Worm (Caenorhabditis elegans) whole organism, early embryonic: ENCODE data around the gene prmt-1.
"Not testable (repeated sequence)": the region's sequence is repeated elsewhere in the genome, so short reads cannot be mapped to it uniquely, and the experiment has no call there.

Source experiments
- B0310.2 ChIP-seq: sonication (generic microtip); optimal IDR thresholded peaks from 2 replicates; lab custom pipeline; 2016; ENCODE audit warnings: mild to moderate bottlenecking, missing genetic modification characterization, missing compliant biosample characterization
- F13C5.2 ChIP-seq: sonication (generic microtip); optimal IDR thresholded peaks from 2 replicates; lab custom pipeline; 2017; ENCODE audit warnings: mild to moderate bottlenecking, missing genetic modification characterization, inconsistent platforms, missing compliant biosample characterization
- aly-1 ChIP-seq: sonication (generic microtip); optimal IDR thresholded peaks from 2 replicates; lab custom pipeline; 2016; ENCODE audit warnings: missing genetic modification characterization, missing compliant biosample characterization
- ama-1 ChIP-seq: fragments of 150-350 bp; optimal IDR thresholded peaks from 2 replicates; lab custom pipeline; 2014
- ceh-13 ChIP-seq: fragments of 200-800 bp; sonication (Bioruptor generic); optimal IDR thresholded peaks from 2 replicates; lab custom pipeline; 2018; ENCODE audit warnings: mild to moderate bottlenecking, missing genetic modification characterization, missing compliant biosample characterization
- ceh-36 ChIP-seq: sonication (generic microtip); optimal IDR thresholded peaks from 2 replicates; lab custom pipeline; 2016; ENCODE audit warnings: missing genetic modification characterization, inconsistent platforms, missing compliant biosample characterization
- ets-7 ChIP-seq: sonication (generic microtip); optimal IDR thresholded peaks from 2 replicates; lab custom pipeline; 2016; ENCODE audit warnings: missing genotype, missing genetic modification characterization, missing compliant biosample characterization
- flt-1 ChIP-seq: fragments of 200-800 bp; sonication (Bioruptor generic); IDR thresholded peaks from 2 replicates; pipeline ENCODE4 v1.3.6; 2022; ENCODE audit warnings: missing genetic modification characterization, missing compliant biosample characterization
- hmbx-1 ChIP-seq: sonication (generic microtip); optimal IDR thresholded peaks from 2 replicates; lab custom pipeline; 2016; ENCODE audit warnings: mild to moderate bottlenecking, missing genetic modification characterization, missing compliant biosample characterization
- hmg-4 ChIP-seq: fragments of 200-800 bp; sonication (Bioruptor generic); optimal IDR thresholded peaks from 2 replicates; lab custom pipeline; 2018; ENCODE audit warnings: mild to moderate bottlenecking, missing genetic modification characterization, missing compliant biosample characterization
- hnd-1 ChIP-seq: sonication (generic microtip); optimal IDR thresholded peaks from 2 replicates; lab custom pipeline; 2016; ENCODE audit warnings: missing genetic modification characterization, missing compliant biosample characterization
- pes-1 ChIP-seq: fragments of 200-800 bp; sonication (Bioruptor generic); IDR thresholded peaks from 2 replicates; pipeline ENCODE4 v1.3.6; 2022; ENCODE audit warnings: missing genetic modification reagents, missing genetic modification characterization, missing compliant biosample characterization
- scrt-1 ChIP-seq: fragments of 200-800 bp; sonication (Bioruptor generic); IDR thresholded peaks from 2 replicates; pipeline ENCODE4 v1.3.6; 2022; ENCODE audit warnings: missing genetic modification characterization, missing compliant biosample characterization
- sea-1 ChIP-seq: fragments of 200-800 bp; sonication (Bioruptor generic); conservative IDR thresholded peaks from 2 replicates; pipeline ENCODE4 v1.3.6; 2022; ENCODE audit warnings: missing genetic modification characterization, missing compliant biosample characterization
- tbx-11 ChIP-seq: fragments of 200-800 bp; sonication (Bioruptor generic); IDR thresholded peaks from 2 replicates; pipeline ENCODE4 v1.3.6; 2022; ENCODE audit warnings: missing genetic modification characterization, missing compliant biosample characterization
- tbx-37 ChIP-seq: fragments of 200-800 bp; sonication (Bioruptor generic); conservative IDR thresholded peaks from 2 replicates; pipeline ENCODE4 v1.3.6; 2022; ENCODE audit warnings: missing genetic modification reagents, missing genetic modification characterization, missing compliant biosample characterization
- tra-4 ChIP-seq: sonication (generic microtip); optimal IDR thresholded peaks from 2 replicates; lab custom pipeline; 2017; ENCODE audit warnings: missing genetic modification characterization, missing compliant biosample characterization

Gene prmt-1

ce11 chrV:20269661-20270137 lies at the start of gene prmt-1, which contains the start of gene cdkr-3:
prmt-1 (minus strand) TSS chrV:20269711.
cdkr-3 (plus strand) TSS chrV:20270107.
- TF ChIP-seq sea-1 (no peak), tra-4 (tag; lab: Kevin White, UChicago) (no peak), ama-1 (lab: Kevin White, UChicago) (no peak), ceh-13 (GFP tag; lab: Kevin White, UChicago) (no peak), tbx-11 (GFP tag; lab: Robert Waterston, UW) (no peak), F13C5.2 (no peak), B0310.2 (tag; lab: Kevin White, UChicago) (no peak), hmbx-1 (tag; lab: Kevin White, UChicago) (no peak)

ce11 chrV:20317442-20317841 lies 47.9 kb upstream of the prmt-1 start, which contains the start of gene Y113G7C.1:
Y113G7C.1 (plus strand) TSS chrV:20317742.
- no peak for TF ChIP-seq tra-4 (tag; lab: Kevin White, UChicago)
- TF ChIP-seq hmg-4 = no peak
- TF ChIP-seq F13C5.2 = no peak
- TF ChIP-seq sea-1 = no peak
- no peak for TF ChIP-seq scrt-1
- TF ChIP-seq ceh-36 (tag; lab: Kevin White, UChicago) = no peak

DNA sequence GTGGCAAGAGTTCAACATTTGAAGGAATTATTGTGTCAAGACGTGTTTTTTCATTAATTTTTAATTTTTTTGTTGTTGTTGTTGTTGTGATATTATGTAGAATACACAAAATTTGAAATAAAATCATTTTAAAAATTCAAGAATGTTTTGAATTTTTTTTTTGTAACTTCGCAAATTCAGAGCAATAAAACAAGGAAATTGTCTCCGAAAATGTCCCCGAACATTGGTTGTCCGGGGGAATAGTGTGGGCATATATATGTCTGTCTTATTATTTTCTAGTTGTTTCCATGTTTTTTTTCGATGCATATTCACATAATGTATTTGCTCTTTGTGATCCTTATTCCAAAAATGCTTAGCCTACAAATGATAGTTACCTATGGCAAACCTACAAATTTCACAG lies 42.0 kb upstream of the prmt-1 start, which contains the start of gene clec-262:
clec-262 (plus strand) TSS at position 301 of the 400 bp plus-strand sequence.
- TF ChIP-seq ets-7 (tag; lab: Kevin White, UChicago) (no peak), pes-1 (GFP tag; lab: Robert Waterston, UW) (no peak), ceh-13 (GFP tag; lab: Kevin White, UChicago) (no peak), hmbx-1 (tag; lab: Kevin White, UChicago) (no peak), sea-1 (no peak), B0310.2 (tag; lab: Kevin White, UChicago) (no peak), scrt-1 (no peak), hmg-4 (no peak), flt-1 (no peak), tra-4 (tag; lab: Kevin White, UChicago) (no peak), tbx-11 (GFP tag; lab: Robert Waterston, UW) (no peak), ceh-36 (tag; lab: Kevin White, UChicago) (no peak), ama-1 (lab: Kevin White, UChicago) (no peak), F13C5.2 (no peak), hnd-1 (tag; lab: Kevin White, UChicago) (no peak), aly-1 (no peak), tbx-37 (GFP tag; lab: Robert Waterston, UW) (no peak)

DNA sequence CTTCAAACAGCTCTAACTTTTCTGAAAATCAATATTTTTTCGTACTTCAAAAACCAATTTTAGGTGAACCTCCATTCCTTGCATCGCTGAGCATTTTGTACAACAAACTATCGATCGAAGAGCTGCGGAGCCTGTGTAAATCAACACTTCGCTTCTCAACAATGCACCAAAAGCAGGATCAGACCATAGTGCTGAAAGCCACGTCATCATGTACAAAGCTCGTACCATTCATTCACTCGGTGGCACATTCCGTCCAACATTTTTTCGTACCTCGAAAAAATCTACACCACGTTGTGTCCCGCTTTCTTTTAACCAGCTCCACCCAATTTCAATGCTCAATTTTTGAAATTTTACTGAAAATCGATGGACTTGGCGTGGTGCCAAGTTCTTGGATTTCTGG lies 41.1 kb upstream of the prmt-1 start, which contains the start of gene ZC15.10:
ZC15.10 (plus strand) TSS at position 162 of the 400 bp plus-strand sequence.
- TF ChIP-seq ama-1 (lab: Kevin White, UChicago) (no peak), ceh-13 (GFP tag; lab: Kevin White, UChicago) (no peak), hmbx-1 (tag; lab: Kevin White, UChicago) (no peak), tbx-11 (GFP tag; lab: Robert Waterston, UW) (no peak), pes-1 (GFP tag; lab: Robert Waterston, UW) (no peak), sea-1 (no peak), tbx-37 (GFP tag; lab: Robert Waterston, UW) (no peak), tra-4 (tag; lab: Kevin White, UChicago) (no peak), ceh-36 (tag; lab: Kevin White, UChicago) (no peak), B0310.2 (tag; lab: Kevin White, UChicago) (no peak), aly-1 (no peak), scrt-1 (no peak), F13C5.2 (no peak), hmg-4 (no peak), hnd-1 (tag; lab: Kevin White, UChicago) (no peak), flt-1 (no peak), ets-7 (tag; lab: Kevin White, UChicago) (no peak)

DNA sequence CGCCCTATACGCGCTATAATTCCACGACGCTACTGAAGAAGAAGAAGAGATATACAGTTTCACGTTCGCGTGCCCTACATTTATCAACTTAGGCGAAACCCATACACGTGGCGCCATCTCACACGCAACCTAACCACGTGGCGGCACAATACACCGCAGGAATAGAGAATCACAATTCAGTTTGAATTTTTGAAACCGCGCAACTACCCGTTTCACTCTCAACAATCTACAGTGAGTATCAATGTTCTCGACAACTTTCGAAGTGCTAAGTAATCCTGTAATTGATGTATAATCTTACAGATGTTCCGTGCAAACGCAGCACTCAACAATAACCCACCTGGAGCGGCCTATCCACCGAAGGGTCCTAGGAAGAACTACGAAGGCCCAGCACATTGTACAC lies 36.3 kb upstream of the prmt-1 start, which contains the start of gene ZC15.1:
ZC15.1 (plus strand) TSS at position 301 of the 400 bp plus-strand sequence.
- no peak for TF ChIP-seq B0310.2 (tag; lab: Kevin White, UChicago)
- TF ChIP-seq ets-7 (tag; lab: Kevin White, UChicago) = no peak
- no peak for TF ChIP-seq flt-1
- no peak for TF ChIP-seq hmg-4
- no peak for TF ChIP-seq ama-1 (lab: Kevin White, UChicago)
- no peak for TF ChIP-seq pes-1 (GFP tag; lab: Robert Waterston, UW)
- no peak for TF ChIP-seq ceh-36 (tag; lab: Kevin White, UChicago)
- no peak for TF ChIP-seq tra-4 (tag; lab: Kevin White, UChicago)
- no peak for TF ChIP-seq tbx-11 (GFP tag; lab: Robert Waterston, UW)
- TF ChIP-seq ceh-13 (GFP tag; lab: Kevin White, UChicago) = no peak
- no peak for TF ChIP-seq hnd-1 (tag; lab: Kevin White, UChicago)
- no peak for TF ChIP-seq hmbx-1 (tag; lab: Kevin White, UChicago)
- no peak for TF ChIP-seq tbx-37 (GFP tag; lab: Robert Waterston, UW)
- TF ChIP-seq F13C5.2 = no peak
- no peak for TF ChIP-seq aly-1
- no peak for TF ChIP-seq sea-1
- no peak for TF ChIP-seq scrt-1

DNA sequence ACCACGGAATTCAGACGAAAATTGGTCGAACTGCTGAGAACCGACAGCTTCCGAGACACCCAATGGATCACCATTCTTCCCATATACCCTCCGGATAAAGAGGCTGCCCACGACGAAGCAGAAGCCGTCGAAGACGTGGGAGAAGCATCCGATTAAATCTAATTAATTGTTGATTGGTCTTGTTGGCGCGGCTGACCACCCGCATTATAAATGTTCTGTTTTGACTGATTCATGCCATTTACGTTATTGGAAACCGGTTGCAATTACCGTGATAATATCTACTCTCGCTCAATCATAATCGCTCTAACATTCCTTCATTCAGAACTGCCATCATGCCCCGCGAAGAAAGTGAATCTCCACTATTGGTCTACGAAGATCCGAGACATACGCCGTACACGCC lies 33.8 kb upstream of the prmt-1 start, which contains the start of gene ZC15.3:
ZC15.3 (plus strand) TSS at position 301 of the 400 bp plus-strand sequence.
- not testable (repeated sequence) for TF ChIP-seq hnd-1 (tag; lab: Kevin White, UChicago); hmg-4; ceh-36 (tag; lab: Kevin White, UChicago)

- TF ChIP-seq ama-1 (lab: Kevin White, UChicago) = no peak
- no peak for TF ChIP-seq hmg-4
- TF ChIP-seq flt-1 = no peak
- TF ChIP-seq F13C5.2 = no peak
- no peak for TF ChIP-seq ceh-13 (GFP tag; lab: Kevin White, UChicago)
- no peak for TF ChIP-seq hmbx-1 (tag; lab: Kevin White, UChicago)
- no peak for TF ChIP-seq scrt-1
- TF ChIP-seq tbx-37 (GFP tag; lab: Robert Waterston, UW) = no peak
- TF ChIP-seq aly-1 = no peak
- TF ChIP-seq sea-1 = no peak
- TF ChIP-seq hnd-1 (tag; lab: Kevin White, UChicago) = no peak
- no peak for TF ChIP-seq B0310.2 (tag; lab: Kevin White, UChicago)
- TF ChIP-seq ets-7 (tag; lab: Kevin White, UChicago) = no peak
- TF ChIP-seq tbx-11 (GFP tag; lab: Robert Waterston, UW) = no peak
- no peak for TF ChIP-seq pes-1 (GFP tag; lab: Robert Waterston, UW)
- no peak for TF ChIP-seq ceh-36 (tag; lab: Kevin White, UChicago)
These were observed 28.1 kb upstream of the prmt-1 start, which contains the start of gene ZC15.5 for ce11 chrV:20297650-20298049. ZC15.5 (plus strand) TSS chrV:20297950.
